Fruit fly (Drosophila melanogaster) whole organism, embryonic: ENCODE data around the gene CG10068.

Experiments used
- Awh ChIP-seq: fragments of 200-800 bp; sonication (Bioruptor generic); IDR thresholded peaks from 2 replicates; pipeline ENCODE4, ENCODE4 v1.3.6; 2022; ENCODE audit warnings: missing biosample characterization, missing genetic modification characterization
- BEAF-32 ChIP-seq: fragments of 200-800 bp; sonication (Bioruptor generic); optimal IDR thresholded peaks from 3 replicates; lab custom pipeline; 2017; ENCODE audit warnings: missing biosample characterization, missing genetic modification characterization, mild to moderate bottlenecking, moderate library complexity, missing genetic modification reagents
- CG10267 ChIP-seq: fragments of 200-800 bp; sonication (Bioruptor generic); optimal IDR thresholded peaks from 2 replicates; lab custom pipeline; 2018; ENCODE audit warnings: missing biosample characterization, mild to moderate bottlenecking, missing genetic modification characterization, moderate library complexity
- CG10543 ChIP-seq: fragments of 200-800 bp; sonication (Bioruptor generic); optimal IDR thresholded peaks from 3 replicates; lab custom pipeline; 2017; ENCODE audit warnings: missing biosample characterization, mild to moderate bottlenecking, missing genetic modification characterization, moderate library complexity
- CG10654 ChIP-seq: fragments of 200-800 bp; sonication (Bioruptor generic); optimal IDR thresholded peaks from 2 replicates; lab custom pipeline; 2016; ENCODE audit warnings: missing biosample characterization, missing genetic modification characterization
- CG11696 ChIP-seq: fragments of 200-800 bp; sonication (Bioruptor generic); IDR thresholded peaks from 2 replicates; pipeline ENCODE4 v1.3.6; 2022; ENCODE audit warnings: missing biosample characterization, missing genetic modification characterization
- CG12155 ChIP-seq: fragments of 200-800 bp; sonication (Bioruptor generic); optimal IDR thresholded peaks from 3 replicates; lab custom pipeline; 2016; ENCODE audit warnings: missing biosample characterization, missing genetic modification characterization
- CG12391 ChIP-seq: fragments of 200-800 bp; sonication (Bioruptor generic); optimal IDR thresholded peaks from 3 replicates; lab custom pipeline; 2018; ENCODE audit warnings: missing biosample characterization, mild to moderate bottlenecking, missing genetic modification characterization, moderate library complexity
- CG1602 ChIP-seq: fragments of 200-800 bp; sonication (Bioruptor generic); optimal IDR thresholded peaks from 3 replicates; lab custom pipeline; 2016; ENCODE audit warnings: missing biosample characterization, missing genetic modification characterization
- CG2199 ChIP-seq: fragments of 200-800 bp; sonication (Bioruptor generic); IDR thresholded peaks from 3 replicates; pipeline ENCODE4 v1.3.6; 2022; ENCODE audit warnings: missing biosample characterization, missing genetic modification characterization
- CG3065 ChIP-seq: fragments of 200-800 bp; sonication (Bioruptor generic); optimal IDR thresholded peaks from 2 replicates; lab custom pipeline; 2016; ENCODE audit warnings: missing biosample characterization, missing genetic modification characterization
- CG31224 ChIP-seq: fragments of 200-800 bp; sonication (Bioruptor generic); IDR thresholded peaks from 2 replicates; pipeline ENCODE4 v1.3.6; 2022; ENCODE audit warnings: missing biosample characterization, missing genetic modification characterization
- CG32532 ChIP-seq: fragments of 200-800 bp; sonication (Bioruptor generic); IDR thresholded peaks from 2 replicates; pipeline ENCODE4 v1.3.6; 2022; ENCODE audit warnings: missing biosample characterization, missing genetic modification characterization
- CG32767 ChIP-seq: fragments of 200-800 bp; sonication (Bioruptor generic); IDR thresholded peaks from 2 replicates; pipeline ENCODE4 v1.3.6; 2022; ENCODE audit warnings: missing biosample characterization, missing genetic modification characterization
- CG33213 ChIP-seq: fragments of 200-800 bp; sonication (Bioruptor generic); optimal IDR thresholded peaks from 3 replicates; lab custom pipeline; 2016; ENCODE audit warnings: missing biosample characterization, missing genetic modification characterization
- CG43689 ChIP-seq: fragments of 200-800 bp; sonication (Bioruptor generic); IDR thresholded peaks from 2 replicates; pipeline ENCODE4 v1.3.6; 2022; ENCODE audit warnings: missing biosample characterization, missing genetic modification characterization
- CG4617 ChIP-seq: fragments of 200-800 bp; sonication (Bioruptor generic); optimal IDR thresholded peaks from 3 replicates; lab custom pipeline; 2016; ENCODE audit warnings: missing biosample characterization, missing genetic modification characterization, borderline replicate concordance
- CG6813 ChIP-seq: fragments of 200-800 bp; sonication (Bioruptor generic); optimal IDR thresholded peaks from 2 replicates; lab custom pipeline; 2017; ENCODE audit warnings: missing biosample characterization, missing genetic modification characterization, mild to moderate bottlenecking, moderate library complexity, missing genetic modification reagents
- CG7271 ChIP-seq: fragments of 200-800 bp; sonication (Bioruptor generic); optimal IDR thresholded peaks from 2 replicates; lab custom pipeline; 2018; ENCODE audit warnings: missing biosample characterization, mild to moderate bottlenecking, missing genetic modification characterization, moderate library complexity
- CG8765 ChIP-seq: fragments of 200-800 bp; sonication (Bioruptor generic); IDR thresholded peaks from 2 replicates; pipeline ENCODE4 v1.3.6; 2022; ENCODE audit warnings: missing biosample characterization, missing genetic modification characterization
- CHES-1-like ChIP-seq: fragments of 200-800 bp; sonication (Bioruptor generic); optimal IDR thresholded peaks from 2 replicates; lab custom pipeline; 2016; ENCODE audit warnings: missing biosample characterization, missing genetic modification characterization
- CoRest ChIP-seq: fragments of 200-800 bp; sonication (Bioruptor generic); optimal IDR thresholded peaks from 3 replicates; lab custom pipeline; 2018; ENCODE audit warnings: missing biosample characterization, mild to moderate bottlenecking, missing genetic modification characterization, moderate library complexity
- Dfd ChIP-seq, 2 experiments: fragments of >200 bp; optimal IDR thresholded peaks; 2 replicates each; lab custom pipeline; 2017; ENCODE audit warnings: missing biosample characterization in 2 of 2, missing genetic modification characterization in 2 of 2
- Dref ChIP-seq: fragments of 200-800 bp; sonication (Bioruptor generic); IDR thresholded peaks from 2 replicates; pipeline ENCODE4 v1.3.6; 2022; ENCODE audit warnings: missing biosample characterization, missing genetic modification characterization
- Ets65A ChIP-seq: fragments of 200-800 bp; sonication (Bioruptor generic); peaks from one replicate; lab custom pipeline; 2016; ENCODE audit warnings: missing biosample characterization, missing genetic modification characterization
- Mrtf ChIP-seq: fragments of 200-800 bp; sonication (Bioruptor generic); IDR thresholded peaks from 3 replicates; pipeline ENCODE4 v1.3.6; 2022; ENCODE audit warnings: missing biosample characterization, missing genetic modification characterization
- Poxn ChIP-seq: fragments of 200-800 bp; sonication (Bioruptor generic); IDR thresholded peaks from 2 replicates; pipeline ENCODE4 v1.3.6; 2022; ENCODE audit warnings: missing biosample characterization, missing genetic modification characterization
- Rx ChIP-seq: fragments of 200-800 bp; sonication (Bioruptor generic); IDR thresholded peaks from 2 replicates; pipeline ENCODE4 v1.3.6; 2022; ENCODE audit warnings: missing biosample characterization, missing genetic modification characterization
- Tbp ChIP-seq: fragments of >200 bp; optimal IDR thresholded peaks from 2 replicates; lab custom pipeline; 2018; ENCODE audit warnings: missing biosample characterization, missing genetic modification characterization
- Usf ChIP-seq: fragments of 200-800 bp; sonication (Bioruptor generic); optimal IDR thresholded peaks from 2 replicates; lab custom pipeline; 2017; ENCODE audit warnings: missing genotype, missing biosample characterization, missing genetic modification characterization
- YL-1 ChIP-seq: fragments of 200-800 bp; sonication (Bioruptor generic); optimal IDR thresholded peaks from 3 replicates; lab custom pipeline; 2017; ENCODE audit warnings: missing biosample characterization, mild to moderate bottlenecking, missing genetic modification characterization
- abd-A ChIP-seq: fragments of 200-800 bp; sonication (Bioruptor generic); optimal IDR thresholded peaks from 3 replicates; lab custom pipeline; 2019; ENCODE audit warnings: missing biosample characterization, mild to moderate bottlenecking, missing genetic modification characterization, moderate library complexity
- amos ChIP-seq: fragments of 200-800 bp; sonication (Bioruptor generic); IDR thresholded peaks from 2 replicates; pipeline ENCODE4 v1.3.6; 2022; ENCODE audit warnings: missing biosample characterization, missing genetic modification characterization; ENCODE audit not compliant: partially characterized antibody
- bowl ChIP-seq: fragments of 200-800 bp; sonication (Bioruptor generic); IDR thresholded peaks from 2 replicates; pipeline ENCODE4 v1.3.6; 2022; ENCODE audit warnings: missing biosample characterization, missing genetic modification characterization
- croc ChIP-seq: fragments of 200-800 bp; sonication (Bioruptor generic); conservative IDR thresholded peaks from 3 replicates; pipeline ENCODE4 v1.3.6; 2022; ENCODE audit warnings: missing biosample characterization, missing genetic modification characterization
- crp ChIP-seq, 2 experiments: fragments of 200-800 bp; sonication (Bioruptor generic); optimal IDR thresholded peaks; 2 replicates in 1 of 2; 3 replicates in 1 of 2; lab custom pipeline; 2017; ENCODE audit warnings: missing biosample characterization in 2 of 2, missing genetic modification characterization in 2 of 2, mild to moderate bottlenecking in 1 of 2, moderate library complexity in 1 of 2
- dmrt99B ChIP-seq: fragments of 200-800 bp; sonication (Bioruptor generic); optimal IDR thresholded peaks from 2 replicates; lab custom pipeline; 2018; ENCODE audit warnings: missing biosample characterization, mild to moderate bottlenecking, missing genetic modification characterization, moderate library complexity
- fd3F ChIP-seq: fragments of 200-800 bp; sonication (Bioruptor generic); optimal IDR thresholded peaks from 2 replicates; lab custom pipeline; 2018; ENCODE audit warnings: missing biosample characterization, mild to moderate bottlenecking, missing genetic modification characterization, moderate library complexity
- ftz-f1 ChIP-seq: fragments of 200-800 bp; sonication (Bioruptor generic); optimal IDR thresholded peaks from 2 replicates; lab custom pipeline; 2016; ENCODE audit warnings: missing biosample characterization, missing genetic modification characterization
- grn ChIP-seq: fragments of 200-800 bp; sonication (Bioruptor generic); optimal IDR thresholded peaks from 3 replicates; lab custom pipeline; 2017; ENCODE audit warnings: missing biosample characterization, missing genetic modification characterization
- kni ChIP-seq: fragments of 200-800 bp; sonication (Bioruptor generic); optimal IDR thresholded peaks from 3 replicates; lab custom pipeline; 2017; ENCODE audit warnings: mild to moderate bottlenecking, missing biosample characterization, missing genetic modification reagents, missing genetic modification characterization
- lab ChIP-seq: fragments of 200-800 bp; sonication (Bioruptor generic); optimal IDR thresholded peaks from 3 replicates; lab custom pipeline; 2017; ENCODE audit warnings: missing biosample characterization, missing genetic modification characterization, mild to moderate bottlenecking, moderate library complexity, missing genetic modification reagents
- nerfin-1 ChIP-seq: fragments of 200-800 bp; sonication (Bioruptor generic); optimal IDR thresholded peaks from 3 replicates; lab custom pipeline; 2019; ENCODE audit warnings: missing biosample characterization, mild to moderate bottlenecking, missing genetic modification characterization, moderate library complexity
- oc ChIP-seq: fragments of 200-800 bp; sonication (Bioruptor generic); optimal IDR thresholded peaks from 2 replicates; lab custom pipeline; 2018; ENCODE audit warnings: missing biosample characterization, mild to moderate bottlenecking, missing genetic modification characterization, moderate library complexity
- pros ChIP-seq: fragments of 200-800 bp; sonication (Bioruptor generic); optimal IDR thresholded peaks from 3 replicates; lab custom pipeline; 2019; ENCODE audit warnings: missing biosample characterization, mild to moderate bottlenecking, missing genetic modification characterization, moderate library complexity
- sc ChIP-seq, 3 experiments: fragments of >200 bp in 2 of 3; fragments of 200-800 bp in 1 of 3; sonication (Bioruptor generic) in 1 of 3; optimal IDR thresholded peaks; 2 replicates in 2 of 3; 3 replicates in 1 of 3; lab custom pipeline; 2017; ENCODE audit warnings: mild to moderate bottlenecking in 1 of 3, missing biosample characterization in 1 of 3, missing genetic modification characterization in 1 of 3, missing genetic modification reagents in 1 of 3
- sob ChIP-seq: fragments of 200-800 bp; sonication (Bioruptor generic); IDR thresholded peaks from 2 replicates; pipeline ENCODE4 v1.3.6; 2022; ENCODE audit warnings: missing biosample characterization, missing genetic modification characterization
- tio ChIP-seq: fragments of 200-800 bp; sonication (Bioruptor generic); optimal IDR thresholded peaks from 2 replicates; lab custom pipeline; 2017; ENCODE audit warnings: missing biosample characterization, missing genetic modification characterization, inconsistent platforms
- vnd ChIP-seq: fragments of 200-800 bp; sonication (Bioruptor generic); IDR thresholded peaks from 3 replicates; pipeline ENCODE4 v1.3.6; 2022; ENCODE audit warnings: missing biosample characterization, missing genetic modification characterization; ENCODE audit not compliant: partially characterized antibody

CG10068 gene

DNA sequence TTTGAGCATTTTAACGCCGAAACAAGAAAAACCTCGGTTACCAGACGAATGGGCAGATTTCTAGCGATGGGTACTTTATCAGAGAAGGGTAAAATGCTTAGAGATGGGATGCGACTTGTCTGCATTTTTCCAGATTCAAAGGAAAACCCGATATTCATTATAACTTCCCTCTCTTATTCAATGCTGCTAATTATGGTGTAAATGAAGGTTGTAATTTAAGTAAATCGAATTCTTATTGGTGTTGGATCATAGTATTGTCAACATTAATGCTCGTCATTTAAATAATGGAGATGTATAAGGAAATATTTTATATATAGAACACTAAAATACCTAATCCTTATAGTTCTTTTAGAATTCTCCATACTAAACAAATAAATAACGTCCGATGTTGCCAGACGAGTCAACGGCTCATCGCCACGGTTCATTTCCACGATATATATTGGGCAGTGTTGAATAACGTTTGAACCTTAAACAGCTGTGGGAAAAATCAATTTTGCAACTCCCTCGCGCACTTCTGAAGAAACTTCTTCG, 3.7 kb downstream of the CG10068 start, which contains the start of the genes Alh and CG10098 (continued):
- TF ChIP-seq Mrtf = peak; percentile 82; the same call in 2 of the 3 replicates
- TF ChIP-seq CG32532 (GFP tag; lab: Robert Waterston, UW) = peak; percentile 86
- TF ChIP-seq Ets65A (GFP tag; lab: Kevin White, UChicago) = peak; percentile 99
- peak; percentile 53 for TF ChIP-seq CHES-1-like (GFP tag; lab: Kevin White, UChicago)
- TF ChIP-seq CG4617 = peak; percentile 94
- peak; percentile 71 for TF ChIP-seq vnd (GFP tag; lab: Robert Waterston, UW)
- TF ChIP-seq Dfd (GFP tag; optimal IDR thresholded peaks at IDR 0.05; lab: Kevin White, UChicago) = no peak
- TF ChIP-seq dmrt99B = peak; percentile 70
- peak; percentile 44 for TF ChIP-seq ftz-f1 (GFP tag; lab: Kevin White, UChicago)
- TF ChIP-seq CG10543 (GFP tag; lab: Kevin White, UChicago) = peak; percentile 81
- no peak for TF ChIP-seq pros (GFP tag; lab: Kevin White, UChicago)
- TF ChIP-seq grn (GFP tag; lab: Kevin White, UChicago) = peak; percentile 22
- TF ChIP-seq CG2199 (GFP tag; lab: Robert Waterston, UW) = no peak
- no peak for TF ChIP-seq abd-A (tag; lab: Kevin White, UChicago)
- TF ChIP-seq Rx (GFP tag; lab: Robert Waterston, UW) = peak; percentile 74
- peak; percentile 82 for TF ChIP-seq CG10654 (GFP tag; lab: Kevin White, UChicago)
- peak; percentile 90 for TF ChIP-seq CG1602
- peak; percentile 44; the same call in 1 of the 2 replicates for TF ChIP-seq CG32767 (GFP tag; lab: Robert Waterston, UW)
- TF ChIP-seq sob (GFP tag; lab: Robert Waterston, UW) = peak; percentile 80
- peak; percentile 89 for TF ChIP-seq tio (GFP tag; lab: Kevin White, UChicago)
- TF ChIP-seq kni (GFP tag; lab: Kevin White, UChicago) = peak; percentile 52
- TF ChIP-seq YL-1 (GFP tag; lab: Kevin White, UChicago) = peak; percentile 47
- peak; percentile 91 for TF ChIP-seq CoRest
- TF ChIP-seq oc (tag; lab: Kevin White, UChicago) = no peak
- TF ChIP-seq CG10267 (tag; lab: Kevin White, UChicago) = peak; percentile 96
- TF ChIP-seq crp (GFP tag; optimal IDR thresholded peaks at IDR 0.05; lab: Kevin White, UChicago) = peak; percentile 83 to 94
- TF ChIP-seq CG7271 (tag; lab: Kevin White, UChicago) = no peak
- peak; percentile 75 for TF ChIP-seq amos
- TF ChIP-seq CG3065 = peak; percentile 48
- peak; percentile 79 for TF ChIP-seq lab (GFP tag; lab: Kevin White, UChicago)
- TF ChIP-seq Awh = peak; percentile 59
- peak; percentile 83 for TF ChIP-seq CG33213 (GFP tag; lab: Kevin White, UChicago)
- peak; percentile 96 for TF ChIP-seq BEAF-32
- peak; percentile 49; the same call in 1 of the 2 replicates for TF ChIP-seq CG11696
- peak; percentile 68; the same call in 1 of the 2 replicates for TF ChIP-seq CG8765
- no peak for TF ChIP-seq sc (optimal IDR thresholded peaks at IDR 0.05; lab: Kevin White, UChicago)
- peak; percentile 49 for TF ChIP-seq sc (GFP tag; optimal IDR thresholded peaks at IDR 0.05; lab: Kevin White, UChicago)
- peak; percentile 77 for TF ChIP-seq fd3F (GFP tag; lab: Kevin White, UChicago)
- no peak for TF ChIP-seq bowl (GFP tag; lab: Robert Waterston, UW)
- peak; percentile 88 for TF ChIP-seq CG12391 (tag; lab: Kevin White, UChicago)
- TF ChIP-seq croc = peak; percentile 74
- TF ChIP-seq CG6813 (GFP tag; lab: Kevin White, UChicago) = peak; percentile 10
- TF ChIP-seq Poxn (GFP tag; lab: Robert Waterston, UW) = peak; percentile 43; the same call in 1 of the 2 replicates
- TF ChIP-seq CG31224 (GFP tag; lab: Robert Waterston, UW) = peak; percentile 54; the same call in 1 of the 2 replicates
- no peak for TF ChIP-seq Tbp (GFP tag; lab: Kevin White, UChicago)
- TF ChIP-seq CG12155 (GFP tag; lab: Kevin White, UChicago) = peak; percentile 87
- no peak for TF ChIP-seq nerfin-1 (tag; lab: Kevin White, UChicago)
- peak; percentile 39; the same call in 1 of the 2 replicates for TF ChIP-seq Dref (GFP tag; lab: Robert Waterston, UW)
- TF ChIP-seq CG43689 (GFP tag; lab: Robert Waterston, UW) = peak; percentile 67
- peak; percentile 71 for TF ChIP-seq Usf (GFP tag; lab: Kevin White, UChicago)
